Fruit fly (Drosophila melanogaster): ENCODE results near the gene CG7886.
A peak's percentile ranks its signal among the peaks of the same experiment; 100 is the strongest.

CG7886 gene

DNA sequence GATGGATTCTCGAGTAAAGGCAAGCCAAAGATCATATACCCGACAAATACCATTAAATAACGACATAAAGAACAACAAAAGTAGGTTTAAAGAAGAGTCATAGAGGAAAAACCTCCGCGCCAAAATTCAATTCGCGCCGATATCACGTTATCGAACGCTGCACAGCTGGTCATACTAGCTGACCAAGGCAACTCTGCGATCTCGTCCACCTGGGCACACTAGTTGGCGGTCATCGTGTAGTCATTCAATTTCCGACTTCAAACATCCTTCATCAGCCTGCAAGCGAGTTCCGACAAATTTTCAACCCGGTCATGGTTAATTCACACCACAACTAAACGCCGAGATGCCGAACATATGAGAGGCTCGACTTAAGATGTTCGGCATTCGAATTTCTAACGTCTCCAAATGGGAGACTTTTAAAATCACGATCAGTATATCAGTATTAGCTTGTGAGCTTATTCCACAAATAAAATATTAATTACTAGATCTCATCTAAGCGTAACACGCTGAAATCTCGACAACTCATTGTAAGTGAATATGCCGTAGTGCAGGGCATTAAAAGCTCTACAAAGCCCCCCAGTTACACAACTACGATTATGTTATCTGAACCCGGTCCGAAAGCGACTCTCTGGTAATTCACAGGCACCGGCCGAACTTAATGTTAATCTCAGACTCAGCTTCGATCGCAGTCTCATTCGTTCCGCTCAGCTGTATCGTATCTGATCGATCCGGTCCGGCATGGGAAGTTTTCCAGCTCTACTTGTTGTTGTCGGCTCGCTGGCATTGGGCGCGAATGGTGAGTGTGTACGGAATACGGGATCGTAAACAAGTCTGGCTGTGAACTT lies 14.6 kb upstream of the CG7886 start, which contains the start of gene CG3505 (continued):
- no peak for TF ChIP-seq maf-S (GFP tag; optimal IDR thresholded peaks at IDR 0.05)
- TF ChIP-seq Dfd (GFP tag; optimal IDR thresholded peaks at IDR 0.05): no peak
- TF ChIP-seq zfh1 (GFP tag; IDR thresholded peaks at IDR 0.05): peak; percentile 45; the same call in 1 of the 3 replicates
- TF ChIP-seq CG32532 (GFP tag; IDR thresholded peaks at IDR 0.05): peak; percentile 54; the same call in 1 of the 2 replicates
- TF ChIP-seq CHES-1-like (GFP tag; optimal IDR thresholded peaks at IDR 0.05): no peak
- no peak for TF ChIP-seq ara (GFP tag; IDR thresholded peaks at IDR 0.05)
- TF ChIP-seq Blimp-1 (GFP tag; optimal IDR thresholded peaks at IDR 0.05): peak; percentile 7
- TF ChIP-seq CG30020 (tag; optimal IDR thresholded peaks at IDR 0.05): no peak
- no peak for TF ChIP-seq tap (tag; optimal IDR thresholded peaks at IDR 0.05)
- TF ChIP-seq schlank (tag; optimal IDR thresholded peaks at IDR 0.05): no peak
- no peak for TF ChIP-seq da (GFP tag; optimal IDR thresholded peaks at IDR 0.05)
- TF ChIP-seq sug (tag; optimal IDR thresholded peaks at IDR 0.05): peak; percentile 64
- no peak for TF ChIP-seq Xbp1 (GFP tag; optimal IDR thresholded peaks at IDR 0.05)
- TF ChIP-seq CG2202 (tag; optimal IDR thresholded peaks at IDR 0.05): no peak
- TF ChIP-seq CG7786 (GFP tag; optimal IDR thresholded peaks at IDR 0.05): no peak
- peak; percentile 29 for TF ChIP-seq eyg (GFP tag; optimal IDR thresholded peaks at IDR 0.05)
- TF ChIP-seq CG9215 (GFP tag; IDR thresholded peaks at IDR 0.05): no peak
- TF ChIP-seq CG9817 (tag; optimal IDR thresholded peaks at IDR 0.05): peak; percentile 34

dm6 chr3R:14655912-14656700 lies 13.7 kb upstream of the CG7886 start:
- TF ChIP-seq Nf-YC (tag; optimal IDR thresholded peaks at IDR 0.05): peak; percentile 100
- no peak for TF ChIP-seq CG12071 (GFP tag; optimal IDR thresholded peaks at IDR 0.05)
- TF ChIP-seq phol (tag; optimal IDR thresholded peaks at IDR 0.05): no peak
- no peak for TF ChIP-seq nerfin-1 (tag; optimal IDR thresholded peaks at IDR 0.05)
- TF ChIP-seq CG15011 (GFP tag; optimal IDR thresholded peaks at IDR 0.05): no peak
- no peak for TF ChIP-seq CG13296 (GFP tag; optimal IDR thresholded peaks at IDR 0.05)
- TF ChIP-seq br (optimal IDR thresholded peaks at IDR 0.05): no peak
- no peak for TF ChIP-seq seq (GFP tag; IDR thresholded peaks at IDR 0.05)
- TF ChIP-seq CG9609 (GFP tag; optimal IDR thresholded peaks at IDR 0.05): no peak
- TF ChIP-seq nmo (GFP tag; optimal IDR thresholded peaks at IDR 0.05): no peak
- no peak for TF ChIP-seq emc (GFP tag; optimal IDR thresholded peaks at IDR 0.05)
- TF ChIP-seq da (GFP tag; optimal IDR thresholded peaks at IDR 0.05): no peak
- TF ChIP-seq danr (GFP tag; IDR thresholded peaks at IDR 0.05): no peak
- no peak for TF ChIP-seq ken (GFP tag; IDR thresholded peaks at IDR 0.05)
- TF ChIP-seq Doc2 (GFP tag; IDR thresholded peaks at IDR 0.05): no peak
- TF ChIP-seq CG7786 (GFP tag; optimal IDR thresholded peaks at IDR 0.05): peak; percentile 39
- no peak for TF ChIP-seq CG2199 (GFP tag; IDR thresholded peaks at IDR 0.05)
- no peak for TF ChIP-seq vvl (GFP tag; IDR thresholded peaks at IDR 0.05)
- no peak for TF ChIP-seq gro (GFP tag; optimal IDR thresholded peaks at IDR 0.05)
- TF ChIP-seq hb (GFP tag; IDR thresholded peaks at IDR 0.05; ENCODE audit: partially characterized antibody): peak; percentile 56; the same call in 1 of the 3 replicates
- TF ChIP-seq Side (GFP tag; optimal IDR thresholded peaks at IDR 0.05): no peak
- TF ChIP-seq disco-r (GFP tag; optimal IDR thresholded peaks at IDR 0.05): no peak
- peak; percentile 9 for TF ChIP-seq zen (tag; optimal IDR thresholded peaks at IDR 0.05)
- TF ChIP-seq NFAT (GFP tag; IDR thresholded peaks at IDR 0.05): no peak
- peak; percentile 55 for TF ChIP-seq grn (GFP tag; optimal IDR thresholded peaks at IDR 0.05)
- no peak for TF ChIP-seq en (GFP tag; optimal IDR thresholded peaks at IDR 0.05)
- no peak for TF ChIP-seq Dbx (GFP tag; IDR thresholded peaks at IDR 0.05)
- no peak for TF ChIP-seq NK7.1 (GFP tag; optimal IDR thresholded peaks at IDR 0.05)
- peak; percentile 85 for TF ChIP-seq Med (GFP tag)
- no peak for TF ChIP-seq ttk (GFP tag; IDR thresholded peaks at IDR 0.05)
- TF ChIP-seq sens (GFP tag): no peak
- peak; percentile 89 for TF ChIP-seq CG3995 (GFP tag; optimal IDR thresholded peaks at IDR 0.05)
- TF ChIP-seq CG10147 (GFP tag; optimal IDR thresholded peaks at IDR 0.05): peak; percentile 5

All from whole organism, embryonic.